Worm (Caenorhabditis elegans): ENCODE results near the gene T05H10.8.

DNA sequence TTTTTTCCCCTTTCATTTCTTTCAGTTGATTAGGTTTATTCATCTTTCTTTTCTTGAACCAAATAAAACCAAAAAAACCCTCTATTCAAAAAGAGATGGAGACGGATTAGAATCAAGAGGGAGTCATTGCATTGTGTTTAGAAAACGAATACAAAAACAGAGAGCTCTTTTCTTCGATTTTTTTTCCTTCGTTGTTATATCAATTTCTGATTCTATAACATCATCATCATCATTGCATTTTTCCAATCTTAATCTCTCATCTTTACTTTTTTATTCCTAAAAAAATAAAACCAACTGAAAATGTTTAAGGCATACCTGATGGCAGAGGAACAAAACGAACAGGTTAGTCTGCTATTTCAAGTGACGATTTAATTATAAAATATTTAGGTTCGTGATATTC, at the start of gene T05H10.8:
- no peak for TF ChIP-seq nhr-76 (tag; optimal IDR thresholded peaks at IDR 0.05)
- no peak for TF ChIP-seq egl-5 (tag; optimal IDR thresholded peaks at IDR 0.05)
- no peak for TF ChIP-seq snpc-4 (tag; optimal IDR thresholded peaks at IDR 0.05)
- no peak for TF ChIP-seq fkh-10 (GFP tag; optimal IDR thresholded peaks at IDR 0.05)
- no peak for TF ChIP-seq nhr-28 (tag; optimal IDR thresholded peaks at IDR 0.05)
- no peak for TF ChIP-seq zag-1 (tag; optimal IDR thresholded peaks at IDR 0.05)
- TF ChIP-seq elt-3 (tag; optimal IDR thresholded peaks at IDR 0.05) = no peak
- no peak for TF ChIP-seq lin-39 (tag; optimal IDR thresholded peaks at IDR 0.05)
- TF ChIP-seq pqm-1 (tag; optimal IDR thresholded peaks at IDR 0.05) = no peak
